Worm (Caenorhabditis elegans): Measurements from ENCODE around the gene syp-1.

The syp-1 gene

DNA sequence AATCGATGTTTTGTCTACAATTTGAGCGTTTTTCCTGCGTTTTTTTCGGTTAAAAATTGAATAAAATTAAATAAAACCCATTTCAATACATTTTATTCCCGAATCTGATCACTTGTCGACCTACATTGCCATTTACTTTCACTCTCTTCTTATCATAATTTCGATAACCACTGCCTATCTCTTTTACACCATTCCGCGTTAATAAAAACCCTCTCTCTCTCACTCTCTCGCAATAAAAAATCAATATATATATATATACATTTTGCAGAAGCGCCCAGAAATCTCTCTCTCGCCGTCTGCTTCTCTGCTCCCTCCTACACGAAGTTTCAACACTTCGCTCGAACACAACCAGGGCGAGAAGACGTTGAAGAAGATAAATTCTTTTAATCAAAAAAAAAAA lies 46.8 kb upstream of the syp-1 start, which contains the start of gene pptr-1:
TSS of gene pptr-1 (plus strand) at position 269 of the 400 bp plus-strand sequence.
- TF ChIP-seq pha-4 (tag; optimal IDR thresholded peaks at IDR 0.05) (no peak), blmp-1 (tag; optimal IDR thresholded peaks at IDR 0.05) (peak; percentile 47), sem-2 (GFP tag; optimal IDR thresholded peaks at IDR 0.05) (no peak), lin-32 (GFP tag; optimal IDR thresholded peaks at IDR 0.05) (no peak), ceh-39 (tag; optimal IDR thresholded peaks at IDR 0.05) (no peak), flh-1 (GFP tag; optimal IDR thresholded peaks at IDR 0.05) (no peak), hlh-1 (tag; optimal IDR thresholded peaks at IDR 0.05) (no peak), elt-3 (tag; optimal IDR thresholded peaks at IDR 0.05) (peak; percentile 5), lin-13 (tag; optimal IDR thresholded peaks at IDR 0.05) (no peak), mls-2 (tag; optimal IDR thresholded peaks at IDR 0.05) (no peak), mab-5 (tag; optimal IDR thresholded peaks at IDR 0.05) (no peak), nhr-237 (tag; optimal IDR thresholded peaks at IDR 0.05) (no peak), bed-3 (GFP tag; optimal IDR thresholded peaks at IDR 0.05) (no peak), unc-62 (GFP tag; optimal IDR thresholded peaks at IDR 0.05) (no peak), cnd-1 (tag; optimal IDR thresholded peaks at IDR 0.05) (no peak), ham-2 (GFP tag; optimal IDR thresholded peaks at IDR 0.05) (no peak), lsy-2 (tag; optimal IDR thresholded peaks at IDR 0.05) (no peak)

- TF ChIP-seq elt-1 (tag; optimal IDR thresholded peaks at IDR 0.05; ENCODE audit: borderline replicate concordance, insufficient read depth) (no peak), blmp-1 (tag; optimal IDR thresholded peaks at IDR 0.05) (no peak), flh-1 (GFP tag; optimal IDR thresholded peaks at IDR 0.05) (no peak), ceh-83 (GFP tag; optimal IDR thresholded peaks at IDR 0.05) (no peak), unc-39 (tag; optimal IDR thresholded peaks at IDR 0.05) (no peak), sptf-1 (tag; optimal IDR thresholded peaks at IDR 0.05) (no peak), nhr-237 (tag; optimal IDR thresholded peaks at IDR 0.05) (no peak), lin-13 (tag; optimal IDR thresholded peaks at IDR 0.05) (no peak), nhr-76 (tag; optimal IDR thresholded peaks at IDR 0.05) (no peak), mep-1 (tag; optimal IDR thresholded peaks at IDR 0.05) (no peak), ztf-11 (tag; optimal IDR thresholded peaks at IDR 0.05) (no peak)
These were observed 42.7 kb upstream of the syp-1 start for ce11 chrV:16361350-16361749.

DNA sequence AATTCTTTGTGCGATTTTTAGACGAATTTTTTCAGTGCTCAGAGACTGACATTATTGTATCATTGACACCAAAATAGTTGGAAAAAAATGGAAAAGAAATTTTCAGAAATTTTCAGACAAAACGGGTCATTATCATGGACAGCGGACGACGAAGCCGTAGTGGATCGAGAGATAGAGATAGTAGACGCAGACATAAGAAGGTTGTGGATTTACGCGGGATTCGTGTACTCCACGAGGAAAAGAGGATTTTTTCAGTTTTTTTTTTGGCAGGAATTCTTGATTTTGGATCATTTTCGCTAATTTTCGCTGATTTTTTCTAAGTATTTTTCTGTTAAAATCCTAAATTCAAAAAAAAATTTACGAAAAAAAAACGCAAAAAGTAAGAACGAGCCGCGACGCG lies 36.5 kb upstream of the syp-1 start, which contains the start of gene W08G11.3:
TSS of gene W08G11.3 (plus strand) at position 107 of the 400 bp plus-strand sequence.
- no peak for TF ChIP-seq unc-62 (GFP tag; optimal IDR thresholded peaks at IDR 0.05)
- TF ChIP-seq lin-32 (GFP tag; optimal IDR thresholded peaks at IDR 0.05), result no peak
- TF ChIP-seq nhr-28 (tag; optimal IDR thresholded peaks at IDR 0.05), result no peak
- TF ChIP-seq flh-1 (GFP tag; optimal IDR thresholded peaks at IDR 0.05), result no peak
- no peak for TF ChIP-seq sptf-1 (tag; optimal IDR thresholded peaks at IDR 0.05)
- TF ChIP-seq tbx-8 (GFP tag; optimal IDR thresholded peaks at IDR 0.05), result no peak
- TF ChIP-seq ceh-83 (GFP tag; optimal IDR thresholded peaks at IDR 0.05), result no peak
- TF ChIP-seq zip-8 (tag; optimal IDR thresholded peaks at IDR 0.05), result no peak
- no peak for TF ChIP-seq ham-2 (GFP tag; optimal IDR thresholded peaks at IDR 0.05)
- no peak for TF ChIP-seq mab-5 (tag; optimal IDR thresholded peaks at IDR 0.05)
- no peak for TF ChIP-seq nhr-237 (tag; optimal IDR thresholded peaks at IDR 0.05)
- TF ChIP-seq blmp-1 (tag; optimal IDR thresholded peaks at IDR 0.05), result no peak
- TF ChIP-seq unc-120 (tag; optimal IDR thresholded peaks at IDR 0.05; ENCODE audit: poor library complexity, severe bottlenecking), result no peak
- TF ChIP-seq lsy-2 (tag; optimal IDR thresholded peaks at IDR 0.05), result no peak
- TF ChIP-seq cnd-1 (tag; optimal IDR thresholded peaks at IDR 0.05), result no peak
- no peak for TF ChIP-seq pha-4 (tag; optimal IDR thresholded peaks at IDR 0.05)
- no peak for TF ChIP-seq M03D4.4 (tag; optimal IDR thresholded peaks at IDR 0.05)
- no peak for TF ChIP-seq ces-1 (GFP tag; optimal IDR thresholded peaks at IDR 0.05)
- no peak for TF ChIP-seq nhr-76 (tag; optimal IDR thresholded peaks at IDR 0.05)

DNA sequence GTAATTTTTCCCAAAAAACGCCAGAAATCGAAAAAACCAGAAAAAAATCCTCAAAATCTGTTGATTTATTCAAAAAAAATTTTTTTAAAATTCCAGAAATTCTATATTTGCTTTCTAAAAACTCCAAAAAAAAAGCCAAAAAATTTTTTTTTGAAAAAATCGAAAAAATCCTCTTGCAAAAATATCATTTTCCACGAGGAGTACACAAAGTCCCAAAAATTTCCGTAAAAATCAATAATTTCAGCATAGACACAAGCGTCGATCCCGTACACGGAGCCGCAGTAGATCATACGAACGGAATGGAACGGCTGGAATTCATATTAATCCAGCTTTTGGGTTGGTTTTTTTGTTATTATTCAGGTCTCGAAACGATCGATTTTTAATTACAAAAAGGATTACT lies 35.9 kb upstream of the syp-1 start:
- TF ChIP-seq sem-2 (GFP tag; optimal IDR thresholded peaks at IDR 0.05) (no peak), lin-13 (tag; optimal IDR thresholded peaks at IDR 0.05) (no peak), ham-2 (GFP tag; optimal IDR thresholded peaks at IDR 0.05) (no peak), zip-8 (tag; optimal IDR thresholded peaks at IDR 0.05) (no peak)

DNA sequence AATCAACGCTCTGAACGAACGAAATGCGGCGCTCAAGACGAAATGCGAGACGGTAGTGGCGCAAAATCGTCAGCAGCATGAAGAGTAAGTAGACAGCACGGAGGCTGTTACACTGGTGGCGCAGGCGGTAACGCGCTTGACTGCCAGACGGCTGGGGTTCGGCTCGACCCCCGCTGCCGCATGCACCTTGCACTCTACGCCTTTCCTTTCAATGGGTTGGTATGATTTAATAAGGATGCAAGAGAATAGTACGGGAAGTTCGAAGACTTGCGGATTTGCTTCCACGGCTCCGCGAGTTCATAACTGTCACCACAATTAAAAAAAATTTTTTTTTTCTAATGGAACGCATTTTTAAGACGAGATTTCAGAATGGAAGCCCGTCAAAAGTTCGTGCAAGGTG lies 34.0 kb upstream of the syp-1 start:
- no peak for TF ChIP-seq lsy-2 (tag; optimal IDR thresholded peaks at IDR 0.05)
- peak; percentile 78 for TF ChIP-seq drap-1 (GFP tag; optimal IDR thresholded peaks at IDR 0.05)
- TF ChIP-seq nhr-12 (tag; optimal IDR thresholded peaks at IDR 0.05), result no peak
- TF ChIP-seq unc-120 (tag; optimal IDR thresholded peaks at IDR 0.05; ENCODE audit: poor library complexity, severe bottlenecking), result peak; percentile 54
- TF ChIP-seq mep-1 (tag; optimal IDR thresholded peaks at IDR 0.05), result no peak
- TF ChIP-seq ham-2 (GFP tag; optimal IDR thresholded peaks at IDR 0.05), result peak; percentile 57
- peak; percentile 60 for TF ChIP-seq bed-3 (GFP tag; optimal IDR thresholded peaks at IDR 0.05)
- TF ChIP-seq nhr-2 (tag; optimal IDR thresholded peaks at IDR 0.05), result no peak
- TF ChIP-seq M03D4.4 (tag; optimal IDR thresholded peaks at IDR 0.05), result peak; percentile 76
- no peak for TF ChIP-seq mab-5 (tag; optimal IDR thresholded peaks at IDR 0.05)
- TF ChIP-seq unc-39 (tag; optimal IDR thresholded peaks at IDR 0.05), result no peak
- peak; percentile 53 for TF ChIP-seq tbx-8 (GFP tag; optimal IDR thresholded peaks at IDR 0.05)
- peak; percentile 21 for TF ChIP-seq hlh-1 (tag; optimal IDR thresholded peaks at IDR 0.05)
- TF ChIP-seq flh-1 (GFP tag; optimal IDR thresholded peaks at IDR 0.05), result peak; percentile 41
- TF ChIP-seq elt-1 (tag; optimal IDR thresholded peaks at IDR 0.05; ENCODE audit: borderline replicate concordance, insufficient read depth), result no peak
- no peak for TF ChIP-seq ceh-39 (tag; optimal IDR thresholded peaks at IDR 0.05)
- TF ChIP-seq elt-3 (tag; optimal IDR thresholded peaks at IDR 0.05), result no peak
- TF ChIP-seq pha-4 (tag; optimal IDR thresholded peaks at IDR 0.05), result peak; percentile 48
- TF ChIP-seq ztf-11 (tag; optimal IDR thresholded peaks at IDR 0.05), result no peak
- TF ChIP-seq lin-32 (GFP tag; optimal IDR thresholded peaks at IDR 0.05), result peak; percentile 62
- peak; percentile 82 for TF ChIP-seq mls-2 (tag; optimal IDR thresholded peaks at IDR 0.05)
- peak; percentile 85 for TF ChIP-seq sptf-1 (tag; optimal IDR thresholded peaks at IDR 0.05)
- TF ChIP-seq sem-2 (GFP tag; optimal IDR thresholded peaks at IDR 0.05), result peak; percentile 73
- TF ChIP-seq unc-62 (GFP tag; optimal IDR thresholded peaks at IDR 0.05), result no peak
- TF ChIP-seq ceh-83 (GFP tag; optimal IDR thresholded peaks at IDR 0.05), result peak; percentile 76
- TF ChIP-seq lin-13 (tag; optimal IDR thresholded peaks at IDR 0.05), result peak; percentile 25
- TF ChIP-seq cnd-1 (tag; optimal IDR thresholded peaks at IDR 0.05), result peak; percentile 84
- TF ChIP-seq ceh-43 (GFP tag; optimal IDR thresholded peaks at IDR 0.05), result peak; percentile 57
- TF ChIP-seq ces-1 (GFP tag; optimal IDR thresholded peaks at IDR 0.05), result no peak

Measured in whole organism, mixed stage, embryonic.